Worm (Caenorhabditis elegans): ENCODE data around the gene F26G1.15.

- TF ChIP-seq dve-1 (tag; optimal IDR thresholded peaks at IDR 0.05): no peak
- no peak for TF ChIP-seq fkh-10 (GFP tag; optimal IDR thresholded peaks at IDR 0.05)
- no peak for TF ChIP-seq ceh-14 (tag; optimal IDR thresholded peaks at IDR 0.05)
Measured at ce11 chrII:4790687-4791086, 594 bp downstream of the F26G1.15 start.
